Worm (Caenorhabditis elegans) whole organism, L2 larva: Measurements from ENCODE around the gene Y39G8B.9.

Experiments
- blmp-1 ChIP-seq: sonication (generic microtip); optimal IDR thresholded peaks from 2 replicates; lab custom pipeline; 2017; ENCODE audit warnings: missing genetic modification characterization, mild to moderate bottlenecking, missing compliant biosample characterization, antibody characterized with exemption, moderate library complexity; ENCODE audit not compliant: insufficient read depth
- elt-3 ChIP-seq: sonication (generic microtip); optimal IDR thresholded peaks from 2 replicates; lab custom pipeline; 2017; ENCODE audit warnings: missing biosample characterization, missing genetic modification characterization
- nhr-10 ChIP-seq: sonication (generic microtip); optimal IDR thresholded peaks from 2 replicates; lab custom pipeline; 2017; ENCODE audit warnings: missing biosample characterization, missing genetic modification characterization
- nhr-12 ChIP-seq: fragments of 150-350 bp; optimal IDR thresholded peaks from 2 replicates; lab custom pipeline; 2014; ENCODE audit warnings: missing biosample characterization, missing genetic modification characterization
- sem-4 ChIP-seq: fragments of 150-350 bp; optimal IDR thresholded peaks from 2 replicates; lab custom pipeline; 2014; ENCODE audit warnings: missing biosample characterization, missing genetic modification reagents, missing genetic modification characterization

DNA sequence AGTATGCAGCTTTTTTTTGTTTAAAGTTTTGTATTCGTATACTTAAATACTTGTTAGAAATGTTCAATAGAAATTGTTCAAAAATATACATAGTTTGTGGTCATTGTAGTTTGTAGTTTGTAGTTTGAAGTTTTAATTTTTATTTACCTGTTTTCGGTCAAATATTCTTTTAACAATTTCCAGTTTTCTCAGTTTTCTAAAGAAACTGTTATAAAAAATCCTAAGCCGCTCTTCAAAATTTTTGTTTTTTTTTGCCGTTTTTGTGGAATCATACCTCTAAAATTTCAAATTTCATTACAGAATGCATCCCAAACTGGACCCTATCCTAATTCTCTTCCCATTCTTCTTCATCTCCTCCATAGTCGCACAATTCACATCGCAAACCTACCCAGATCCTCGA is 25.0 kb downstream of the Y39G8B.9 start, which contains the start of gene F01D5.6:
- no peak for TF ChIP-seq nhr-10
- TF ChIP-seq elt-3 = no peak
- TF ChIP-seq sem-4 (tag; lab: Kevin White, UChicago) = no peak
- no peak for TF ChIP-seq nhr-12
- no peak for TF ChIP-seq blmp-1 (tag; lab: Kevin White, UChicago)
